Fruit fly (Drosophila melanogaster) whole organism, embryonic: ENCODE results near the gene CG5910.

Experiments
- B-H1 ChIP-seq: fragments of 200-800 bp; sonication (Bioruptor generic); IDR thresholded peaks from 3 replicates; pipeline ENCODE4 v1.3.6; 2022; ENCODE audit warnings: missing biosample characterization, missing genetic modification characterization
- BEAF-32 ChIP-seq: fragments of 200-800 bp; sonication (Bioruptor generic); optimal IDR thresholded peaks from 3 replicates; lab custom pipeline; 2017; ENCODE audit warnings: missing biosample characterization, missing genetic modification characterization, mild to moderate bottlenecking, moderate library complexity, missing genetic modification reagents
- Bgb ChIP-seq: fragments of 200-800 bp; sonication (Bioruptor generic); IDR thresholded peaks from 2 replicates; pipeline ENCODE4 v1.3.6; 2022; ENCODE audit warnings: missing biosample characterization, missing genetic modification characterization; ENCODE audit not compliant: partially characterized antibody
- CG10267 ChIP-seq: fragments of 200-800 bp; sonication (Bioruptor generic); optimal IDR thresholded peaks from 2 replicates; lab custom pipeline; 2018; ENCODE audit warnings: missing biosample characterization, mild to moderate bottlenecking, missing genetic modification characterization, moderate library complexity
- CG10654 ChIP-seq: fragments of 200-800 bp; sonication (Bioruptor generic); optimal IDR thresholded peaks from 2 replicates; lab custom pipeline; 2016; ENCODE audit warnings: missing biosample characterization, missing genetic modification characterization
- CG11504 ChIP-seq: fragments of 200-800 bp; sonication (Bioruptor generic); optimal IDR thresholded peaks from 3 replicates; lab custom pipeline; 2019; ENCODE audit warnings: missing biosample characterization, mild to moderate bottlenecking, missing genetic modification characterization, moderate library complexity
- CG11696 ChIP-seq: fragments of 200-800 bp; sonication (Bioruptor generic); IDR thresholded peaks from 2 replicates; pipeline ENCODE4 v1.3.6; 2022; ENCODE audit warnings: missing biosample characterization, missing genetic modification characterization
- CG15269 ChIP-seq: fragments of 200-800 bp; sonication (Bioruptor generic); optimal IDR thresholded peaks from 2 replicates; lab custom pipeline; 2018; ENCODE audit warnings: missing biosample characterization, mild to moderate bottlenecking, missing genetic modification characterization, moderate library complexity
- CG1647 ChIP-seq: fragments of 200-800 bp; sonication (Bioruptor generic); optimal IDR thresholded peaks from 3 replicates; lab custom pipeline; 2016; ENCODE audit warnings: missing biosample characterization, missing genetic modification characterization
- CG17328 ChIP-seq: fragments of 200-800 bp; sonication (Bioruptor generic); IDR thresholded peaks from 2 replicates; pipeline ENCODE4 v1.3.6; 2022; ENCODE audit warnings: missing biosample characterization, missing genetic modification characterization
- CG17361 ChIP-seq: fragments of 200-800 bp; sonication (Bioruptor generic); IDR thresholded peaks from 3 replicates; pipeline ENCODE4 v1.3.6; 2022; ENCODE audit warnings: missing biosample characterization, missing genetic modification characterization
- CG17385 ChIP-seq: fragments of 200-800 bp; sonication (Bioruptor generic); optimal IDR thresholded peaks from 3 replicates; lab custom pipeline; 2018; ENCODE audit warnings: missing biosample characterization, mild to moderate bottlenecking, missing genetic modification characterization
- CG18599 ChIP-seq: fragments of 200-800 bp; sonication (Bioruptor generic); optimal IDR thresholded peaks from 3 replicates; lab custom pipeline; 2017; ENCODE audit warnings: missing biosample characterization, missing genetic modification characterization, mild to moderate bottlenecking, moderate library complexity, missing genetic modification reagents
- CG33213 ChIP-seq: fragments of 200-800 bp; sonication (Bioruptor generic); optimal IDR thresholded peaks from 3 replicates; lab custom pipeline; 2016; ENCODE audit warnings: missing biosample characterization, missing genetic modification characterization
- CG33557 ChIP-seq: fragments of 200-800 bp; sonication (Bioruptor generic); optimal IDR thresholded peaks from 2 replicates; lab custom pipeline; 2019; ENCODE audit warnings: missing biosample characterization, mild to moderate bottlenecking, missing genetic modification characterization, moderate library complexity
- CG34224 ChIP-seq: fragments of 200-800 bp; sonication (Bioruptor generic); IDR thresholded peaks from 3 replicates; pipeline ENCODE4 v1.3.6; 2022; ENCODE audit warnings: missing biosample characterization, missing genetic modification characterization; ENCODE audit not compliant: partially characterized antibody
- CG34376 ChIP-seq: fragments of 200-800 bp; sonication (Bioruptor generic); optimal IDR thresholded peaks from 2 replicates; lab custom pipeline; 2018; ENCODE audit warnings: missing biosample characterization, mild to moderate bottlenecking, missing genetic modification characterization
- CG7786 ChIP-seq: fragments of 200-800 bp; sonication (Bioruptor generic); optimal IDR thresholded peaks from 2 replicates; lab custom pipeline; 2016; ENCODE audit warnings: missing biosample characterization, missing genetic modification characterization
- CG7963 ChIP-seq: fragments of 200-800 bp; sonication (Bioruptor generic); IDR thresholded peaks from 3 replicates; pipeline ENCODE4 v1.3.6; 2022; ENCODE audit warnings: missing biosample characterization, missing genetic modification characterization; ENCODE audit not compliant: partially characterized antibody
- CTCF ChIP-seq: fragments of 200-800 bp; sonication (Bioruptor generic); optimal IDR thresholded peaks from 2 replicates; lab custom pipeline; 2017; ENCODE audit warnings: missing biosample characterization, mild to moderate bottlenecking, missing genetic modification characterization, moderate library complexity
- ERR ChIP-seq: fragments of 200-800 bp; sonication (Bioruptor generic); optimal IDR thresholded peaks from 2 replicates; lab custom pipeline; 2016; ENCODE audit warnings: missing biosample characterization, missing genetic modification characterization
- Ets97D ChIP-seq: fragments of 200-800 bp; sonication (Bioruptor generic); optimal IDR thresholded peaks from 3 replicates; lab custom pipeline; 2016; ENCODE audit warnings: missing biosample characterization, missing genetic modification characterization
- Fer1 ChIP-seq: fragments of 200-800 bp; sonication (Bioruptor generic); optimal IDR thresholded peaks from 2 replicates; lab custom pipeline; 2017; ENCODE audit warnings: missing biosample characterization, mild to moderate bottlenecking, missing genetic modification characterization
- Hmr ChIP-seq: fragments of 200-800 bp; sonication (Bioruptor generic); optimal IDR thresholded peaks from 3 replicates; lab custom pipeline; 2017; ENCODE audit warnings: mild to moderate bottlenecking, missing biosample characterization, missing genetic modification reagents, missing genetic modification characterization
- Myb ChIP-seq: fragments of 200-800 bp; sonication (Bioruptor generic); optimal IDR thresholded peaks from 2 replicates; lab custom pipeline; 2016; ENCODE audit warnings: missing biosample characterization, missing genetic modification characterization
- Pdp1 ChIP-seq, 2 experiments: fragments of 200-800 bp; sonication (Bioruptor generic); optimal IDR thresholded peaks; 3 replicates each; lab custom pipeline; 2016; ENCODE audit warnings: missing biosample characterization in 2 of 2, missing genetic modification characterization in 2 of 2, mild to moderate bottlenecking in 1 of 2, moderate library complexity in 1 of 2
- Rfx ChIP-seq: fragments of 200-800 bp; sonication (Bioruptor generic); IDR thresholded peaks from 2 replicates; pipeline ENCODE4 v1.3.6; 2022; ENCODE audit warnings: missing biosample characterization, missing genetic modification characterization
- Sry-β ChIP-seq: fragments of 200-800 bp; sonication (Bioruptor generic); optimal IDR thresholded peaks from 2 replicates; lab custom pipeline; 2018; ENCODE audit warnings: missing biosample characterization, mild to moderate bottlenecking, missing genetic modification characterization, moderate library complexity
- Xrp1 ChIP-seq: fragments of 200-800 bp; sonication (Bioruptor generic); IDR thresholded peaks from 2 replicates; pipeline ENCODE4 v1.3.6; 2022; ENCODE audit warnings: missing biosample characterization, missing genetic modification characterization
- ab ChIP-seq: fragments of 200-800 bp; sonication (Bioruptor generic); optimal IDR thresholded peaks from 2 replicates; lab custom pipeline; 2016; ENCODE audit warnings: missing biosample characterization, missing genetic modification characterization
- az2 ChIP-seq: fragments of 200-800 bp; sonication (Bioruptor generic); optimal IDR thresholded peaks from 3 replicates; lab custom pipeline; 2016; ENCODE audit warnings: missing biosample characterization, missing genetic modification characterization
- cg ChIP-seq: fragments of 200-800 bp; sonication (Bioruptor generic); optimal IDR thresholded peaks from 3 replicates; lab custom pipeline; 2019; ENCODE audit warnings: missing biosample characterization, mild to moderate bottlenecking, missing genetic modification characterization, moderate library complexity
- dpn ChIP-seq, 2 experiments: fragments of 200-800 bp; sonication (Bioruptor generic); optimal IDR thresholded peaks; 3 replicates each; lab custom pipeline; 2016; ENCODE audit warnings: missing biosample characterization in 2 of 2, missing genetic modification characterization in 2 of 2
- exex ChIP-seq: fragments of 200-800 bp; sonication (Bioruptor generic); optimal IDR thresholded peaks from 4 replicates; lab custom pipeline; 2018; ENCODE audit warnings: missing biosample characterization, mild to moderate bottlenecking, missing genetic modification characterization, moderate library complexity
- gem ChIP-seq: fragments of 200-800 bp; sonication (Bioruptor generic); optimal IDR thresholded peaks from 2 replicates; lab custom pipeline; 2019; ENCODE audit warnings: missing biosample characterization, mild to moderate bottlenecking, missing genetic modification characterization, moderate library complexity
- grau ChIP-seq: fragments of 200-800 bp; optimal IDR thresholded peaks from 3 replicates; lab custom pipeline; 2019; ENCODE audit warnings: missing biosample characterization, mild to moderate bottlenecking, missing genetic modification characterization, moderate library complexity
- gro ChIP-seq: fragments of 200-800 bp; sonication (Bioruptor generic); optimal IDR thresholded peaks from 2 replicates; lab custom pipeline; 2016; ENCODE audit warnings: missing biosample characterization, missing genetic modification characterization
- lab ChIP-seq: fragments of 200-800 bp; sonication (Bioruptor generic); optimal IDR thresholded peaks from 3 replicates; lab custom pipeline; 2017; ENCODE audit warnings: missing biosample characterization, missing genetic modification characterization, mild to moderate bottlenecking, moderate library complexity, missing genetic modification reagents
- nom ChIP-seq: fragments of 200-800 bp; sonication (Bioruptor generic); optimal IDR thresholded peaks from 2 replicates; lab custom pipeline; 2017; ENCODE audit warnings: missing biosample characterization, missing genetic modification characterization, mild to moderate bottlenecking, moderate library complexity, missing genetic modification reagents
- phol ChIP-seq: fragments of 200-800 bp; sonication (Bioruptor generic); optimal IDR thresholded peaks from 3 replicates; lab custom pipeline; 2018; ENCODE audit warnings: missing biosample characterization, mild to moderate bottlenecking, missing genetic modification characterization, moderate library complexity
- pzg ChIP-seq: fragments of 200-800 bp; sonication (Bioruptor generic); optimal IDR thresholded peaks from 3 replicates; lab custom pipeline; 2018; ENCODE audit warnings: missing biosample characterization, mild to moderate bottlenecking, missing genetic modification characterization, moderate library complexity
- repo ChIP-seq: fragments of 200-800 bp; sonication (Bioruptor generic); optimal IDR thresholded peaks from 2 replicates; lab custom pipeline; 2016; ENCODE audit warnings: missing biosample characterization, missing genetic modification characterization
- row ChIP-seq: fragments of 200-800 bp; sonication (Bioruptor generic); IDR thresholded peaks from 3 replicates; pipeline ENCODE4 v1.3.6; 2022; ENCODE audit warnings: missing biosample characterization, missing genetic modification characterization
- sd ChIP-seq: fragments of 200-800 bp; sonication (Bioruptor generic); optimal IDR thresholded peaks from 3 replicates; lab custom pipeline; 2018; ENCODE audit warnings: missing biosample characterization, mild to moderate bottlenecking, missing genetic modification characterization, moderate library complexity
- sug ChIP-seq: fragments of 200-800 bp; optimal IDR thresholded peaks from 2 replicates; lab custom pipeline; 2019; ENCODE audit warnings: missing biosample characterization, mild to moderate bottlenecking, missing genetic modification characterization, moderate library complexity
- tll ChIP-seq, 2 experiments: fragments of 200-800 bp in 1 of 2; fragments of >200 bp in 1 of 2; sonication (Bioruptor generic) in 1 of 2; optimal IDR thresholded peaks; 2 replicates each; lab custom pipeline; 2017 to 2019; ENCODE audit warnings: missing biosample characterization in 2 of 2, missing genetic modification characterization in 2 of 2, mild to moderate bottlenecking in 1 of 2, moderate library complexity in 1 of 2
- unc-4 ChIP-seq: fragments of 200-800 bp; sonication (Bioruptor generic); IDR thresholded peaks from 2 replicates; pipeline ENCODE4 v1.3.6; 2022; ENCODE audit warnings: missing biosample characterization, missing genetic modification characterization; ENCODE audit not compliant: partially characterized antibody

Gene CG5910

DNA sequence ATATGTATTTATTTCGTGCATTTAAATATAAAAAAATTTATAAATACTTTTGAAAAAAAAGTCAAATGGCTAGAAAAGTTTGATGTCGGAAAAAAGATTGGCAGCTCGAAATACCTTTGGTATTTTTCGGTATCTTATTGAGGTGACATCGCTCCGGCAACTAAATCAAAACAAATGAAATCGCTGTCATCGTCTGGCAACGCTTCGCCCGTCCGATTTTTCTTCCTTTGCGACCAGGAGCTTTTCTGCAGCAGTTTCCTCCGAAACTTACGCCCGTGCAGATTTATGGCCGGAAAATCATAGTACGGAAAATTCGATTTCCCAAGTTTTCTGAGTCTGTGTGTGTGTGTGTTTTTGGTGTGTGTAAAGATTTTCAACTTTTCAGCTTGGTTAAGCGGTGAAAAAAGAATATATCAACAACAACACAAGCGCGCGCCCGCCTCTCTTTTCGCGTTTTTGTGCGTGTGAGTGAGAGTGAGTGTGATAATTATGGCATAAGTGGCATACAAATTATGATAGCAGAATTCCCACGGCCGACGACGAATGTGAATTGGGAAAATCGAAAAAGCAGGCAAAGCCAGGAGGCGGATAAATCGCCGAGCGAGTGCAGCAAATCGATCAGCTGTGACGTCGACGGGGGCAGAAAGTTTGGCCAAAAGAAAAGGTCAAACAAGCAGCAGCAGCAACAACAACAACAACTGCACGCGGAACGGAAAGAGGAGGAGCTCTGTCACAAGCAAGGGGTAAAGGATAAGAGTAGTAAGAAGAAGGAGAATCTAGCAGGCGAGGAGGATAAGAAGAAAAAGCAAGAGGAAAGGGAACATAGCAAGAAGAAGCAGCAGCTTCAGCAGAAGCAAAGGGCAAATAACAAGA, 55.1 kb downstream of the CG5910 start, which contains the start of gene CG32425 (continued):
- no peak for TF ChIP-seq sd (tag; lab: Kevin White, UChicago)
- TF ChIP-seq lab (GFP tag; lab: Kevin White, UChicago) = peak; percentile 39
- peak; percentile 36; the same call in 1 of the 2 replicates for TF ChIP-seq Rfx (GFP tag; lab: Robert Waterston, UW)
- no peak for TF ChIP-seq repo (GFP tag; lab: Kevin White, UChicago)
- TF ChIP-seq CTCF (GFP tag; lab: Kevin White, UChicago) = peak; percentile 42
- TF ChIP-seq CG11504 = peak; percentile 46
- TF ChIP-seq CG15269 (tag; lab: Kevin White, UChicago) = peak; percentile 21
- peak; percentile 33 for TF ChIP-seq CG10267 (tag; lab: Kevin White, UChicago)
- TF ChIP-seq CG1647 (GFP tag; lab: Kevin White, UChicago) = no peak
- peak in 1 of 2 experiments; percentile 80 for TF ChIP-seq Pdp1 (GFP tag; optimal IDR thresholded peaks at IDR 0.05; lab: Kevin White, UChicago)
- TF ChIP-seq nom = peak; percentile 7
- peak in 1 of 2 experiments; percentile 26 for TF ChIP-seq dpn (GFP tag; optimal IDR thresholded peaks at IDR 0.05; lab: Kevin White, UChicago)
- no peak for TF ChIP-seq CG7963
- peak; percentile 11 for TF ChIP-seq az2 (GFP tag; lab: Kevin White, UChicago)
- TF ChIP-seq B-H1 = no peak
- no peak for TF ChIP-seq CG33557 (GFP tag; lab: Kevin White, UChicago)
- TF ChIP-seq Hmr (GFP tag; lab: Kevin White, UChicago) = peak; percentile 25
- peak; percentile 15 for TF ChIP-seq sug (tag; lab: Kevin White, UChicago)
- peak; percentile 74 for TF ChIP-seq cg (GFP tag; lab: Kevin White, UChicago)
- no peak for TF ChIP-seq CG7786
- peak; percentile 64 for TF ChIP-seq pzg (GFP tag; lab: Kevin White, UChicago)
- no peak for TF ChIP-seq ERR (GFP tag; lab: Kevin White, UChicago)
- peak; percentile 27; the same call in 1 of the 2 replicates for TF ChIP-seq unc-4
- peak; percentile 37 for TF ChIP-seq Fer1 (GFP tag; lab: Kevin White, UChicago)
- TF ChIP-seq row (GFP tag; lab: Robert Waterston, UW) = peak; percentile 68
- TF ChIP-seq CG17328 (GFP tag; lab: Robert Waterston, UW) = no peak
- TF ChIP-seq CG18599 (GFP tag; lab: Kevin White, UChicago) = peak; percentile 5
- TF ChIP-seq ab (GFP tag; lab: Kevin White, UChicago) = no peak
- peak; percentile 80 for TF ChIP-seq exex (tag; lab: Kevin White, UChicago)
- TF ChIP-seq gro = peak; percentile 36
- peak; percentile 22; the same call in 1 of the 2 replicates for TF ChIP-seq Bgb (GFP tag; lab: Robert Waterston, UW)
- TF ChIP-seq CG33213 (GFP tag; lab: Kevin White, UChicago) = peak; percentile 34
- peak; percentile 13 for TF ChIP-seq CG34376
- TF ChIP-seq CG17385 (GFP tag; lab: Kevin White, UChicago) = peak; percentile 75
- TF ChIP-seq CG11696 (GFP tag; lab: Robert Waterston, UW) = no peak
- peak; percentile 69 for TF ChIP-seq Myb
- peak; percentile 8 for TF ChIP-seq CG10654 (GFP tag; lab: Kevin White, UChicago)
- peak; percentile 40 for TF ChIP-seq phol
- TF ChIP-seq Xrp1 = peak; percentile 14; the same call in 1 of the 2 replicates
- TF ChIP-seq gem (tag; lab: Kevin White, UChicago) = peak; percentile 48
- TF ChIP-seq CG17361 (GFP tag; lab: Robert Waterston, UW) = 0 out of 3 replicates have a peak, but pooled peaks have one; percentile 21
- peak; percentile 35 for TF ChIP-seq BEAF-32 (GFP tag; lab: Kevin White, UChicago)
- no peak for TF ChIP-seq tll (GFP tag; optimal IDR thresholded peaks at IDR 0.05; lab: Kevin White, UChicago)
- peak; percentile 61 for TF ChIP-seq Ets97D (GFP tag; lab: Kevin White, UChicago)
- peak; percentile 64 for TF ChIP-seq Sry-β (GFP tag; lab: Kevin White, UChicago)
- TF ChIP-seq CG34224 (GFP tag; lab: Robert Waterston, UW) = 0 out of 3 replicates have a peak, but pooled peaks have one; percentile 16
- TF ChIP-seq grau (tag; lab: Kevin White, UChicago) = peak; percentile 8
